Worm (Caenorhabditis elegans) whole organism, L4/young adult: ENCODE results near the gene C24H12.8.

Experiments used
- W03F9.2 ChIP-seq: fragments of 150-350 bp; optimal IDR thresholded peaks from 2 replicates; lab custom pipeline; 2014; ENCODE audit warnings: missing biosample characterization, missing genetic modification characterization
- dao-5 ChIP-seq: sonication (generic microtip); optimal IDR thresholded peaks from 2 replicates; lab custom pipeline; 2016; ENCODE audit warnings: missing genotype, missing genetic modification characterization, moderate library complexity, missing compliant biosample characterization
- him-1 ChIP-seq: sonication (generic microtip); optimal IDR thresholded peaks from 2 replicates; lab custom pipeline; 2016; ENCODE audit warnings: missing genotype, missing genetic modification reagents, missing genetic modification characterization, missing compliant biosample characterization

- TF ChIP-seq dao-5 (tag; lab: Kevin White, UChicago) (no peak), him-1 (no peak), W03F9.2 (no peak)
Observed at ce11 chrII:460835-461234, 37.8 kb upstream of the C24H12.8 start, which contains the start of gene W10D9.3.
